Fruit fly (Drosophila melanogaster) S2 (cell line): ENCODE results near the gene CG32683.

ENCODE experiments used
- CG8478 ChIP-seq: fragments of >200 bp; optimal IDR thresholded peaks from 2 replicates; lab custom pipeline; 2018
- CTCF ChIP-seq, 2 experiments: fragments of >200 bp; optimal IDR thresholded peaks; 2 replicates each; lab custom pipeline; 2018

DNA sequence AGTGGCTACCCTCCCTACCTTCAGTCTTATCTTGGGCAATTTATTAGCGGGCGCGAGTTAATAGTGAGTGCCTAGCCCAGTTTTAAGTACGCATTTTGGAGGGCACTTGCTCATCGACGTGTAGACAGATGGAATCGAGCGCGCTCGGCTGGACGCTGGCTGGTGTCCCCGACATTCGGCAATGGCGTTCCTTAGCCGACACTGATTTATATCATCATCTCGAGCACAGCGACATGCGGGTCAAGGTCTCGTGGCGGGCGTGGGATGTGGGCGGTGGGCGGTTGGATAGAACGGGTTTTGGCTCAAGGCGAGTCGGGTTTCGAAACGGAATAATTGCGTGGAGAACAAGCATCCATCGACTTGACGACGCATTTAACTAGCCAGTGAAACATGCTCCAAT lies 85.4 kb downstream of the CG32683 start:
- no peak for TF ChIP-seq CTCF (optimal IDR thresholded peaks at IDR 0.05; lab: Kevin White, UChicago)
- TF ChIP-seq CG8478: no peak
